Fruit fly (Drosophila melanogaster) whole organism, embryonic: Measurements from ENCODE around the gene sing.

Experiments used
- ATbp ChIP-seq: fragments of 200-800 bp; sonication (Bioruptor generic); optimal IDR thresholded peaks from 2 replicates; lab custom pipeline; 2017; ENCODE audit warnings: missing biosample characterization, mild to moderate bottlenecking, missing genetic modification characterization, missing genetic modification reagents
- CG10366 ChIP-seq: fragments of 200-800 bp; sonication (Bioruptor generic); IDR thresholded peaks from 2 replicates; pipeline ENCODE4 v1.3.6; 2022; ENCODE audit warnings: missing biosample characterization, missing genetic modification characterization
- CG11504 ChIP-seq: fragments of 200-800 bp; sonication (Bioruptor generic); optimal IDR thresholded peaks from 3 replicates; lab custom pipeline; 2019; ENCODE audit warnings: missing biosample characterization, mild to moderate bottlenecking, missing genetic modification characterization, moderate library complexity
- CG12659 ChIP-seq: fragments of 200-800 bp; sonication (Bioruptor generic); optimal IDR thresholded peaks from 3 replicates; lab custom pipeline; 2017; ENCODE audit warnings: mild to moderate bottlenecking, missing biosample characterization, missing genetic modification reagents, missing genetic modification characterization
- CG14050 ChIP-seq: fragments of 200-800 bp; sonication (Bioruptor generic); IDR thresholded peaks from 3 replicates; pipeline ENCODE4 v1.3.6; 2022; ENCODE audit warnings: missing biosample characterization, missing genetic modification characterization
- CG15514 ChIP-seq: fragments of 200-800 bp; sonication (Bioruptor generic); optimal IDR thresholded peaks from 3 replicates; lab custom pipeline; 2017; ENCODE audit warnings: missing biosample characterization, missing genetic modification characterization, mild to moderate bottlenecking, moderate library complexity, missing genetic modification reagents
- CG17612 ChIP-seq: fragments of 200-800 bp; sonication (Bioruptor generic); IDR thresholded peaks from 2 replicates; pipeline ENCODE4 v1.3.6; 2022; ENCODE audit warnings: missing biosample characterization, missing genetic modification characterization
- CG17829 ChIP-seq: fragments of 200-800 bp; optimal IDR thresholded peaks from 2 replicates; lab custom pipeline; 2019; ENCODE audit warnings: missing biosample characterization, mild to moderate bottlenecking, missing genetic modification characterization, moderate library complexity
- CG18262 ChIP-seq: fragments of 200-800 bp; optimal IDR thresholded peaks from 3 replicates; lab custom pipeline; 2019; ENCODE audit warnings: missing biosample characterization, mild to moderate bottlenecking, missing genetic modification characterization, moderate library complexity
- CG18764 ChIP-seq: fragments of 200-800 bp; sonication (Bioruptor generic); optimal IDR thresholded peaks from 3 replicates; lab custom pipeline; 2016; ENCODE audit warnings: missing biosample characterization, missing genetic modification characterization
- CG31388 ChIP-seq: fragments of 200-800 bp; sonication (Bioruptor generic); optimal IDR thresholded peaks from 2 replicates; lab custom pipeline; 2016; ENCODE audit warnings: missing biosample characterization, missing genetic modification characterization
- CG32532 ChIP-seq: fragments of 200-800 bp; sonication (Bioruptor generic); IDR thresholded peaks from 2 replicates; pipeline ENCODE4 v1.3.6; 2022; ENCODE audit warnings: missing biosample characterization, missing genetic modification characterization
- CG32772 ChIP-seq: fragments of 200-800 bp; sonication (Bioruptor generic); IDR thresholded peaks from 2 replicates; pipeline ENCODE4 v1.3.6; 2022; ENCODE audit warnings: missing biosample characterization, missing genetic modification characterization
- CG33557 ChIP-seq: fragments of 200-800 bp; sonication (Bioruptor generic); optimal IDR thresholded peaks from 2 replicates; lab custom pipeline; 2019; ENCODE audit warnings: missing biosample characterization, mild to moderate bottlenecking, missing genetic modification characterization, moderate library complexity
- CG3407 ChIP-seq: fragments of 200-800 bp; sonication (Bioruptor generic); optimal IDR thresholded peaks from 2 replicates; lab custom pipeline; 2018; ENCODE audit warnings: missing biosample characterization, mild to moderate bottlenecking, missing genetic modification characterization
- CG4328 ChIP-seq: fragments of 200-800 bp; sonication (Bioruptor generic); optimal IDR thresholded peaks from 3 replicates; lab custom pipeline; 2017; ENCODE audit warnings: missing biosample characterization, missing genetic modification reagents, missing genetic modification characterization
- CG4617 ChIP-seq: fragments of 200-800 bp; sonication (Bioruptor generic); optimal IDR thresholded peaks from 3 replicates; lab custom pipeline; 2016; ENCODE audit warnings: missing biosample characterization, missing genetic modification characterization, borderline replicate concordance
- CG5180 ChIP-seq: fragments of 200-800 bp; sonication (Bioruptor generic); optimal IDR thresholded peaks from 3 replicates; lab custom pipeline; 2017; ENCODE audit warnings: missing biosample characterization, missing genetic modification characterization, mild to moderate bottlenecking, moderate library complexity, missing genetic modification reagents
- CG5953 ChIP-seq: fragments of 200-800 bp; sonication (Bioruptor generic); IDR thresholded peaks from 2 replicates; pipeline ENCODE4 v1.3.6; 2022; ENCODE audit warnings: missing biosample characterization, missing genetic modification characterization
- CG7556 ChIP-seq: fragments of 200-800 bp; sonication (Bioruptor generic); optimal IDR thresholded peaks from 2 replicates; lab custom pipeline; 2017; ENCODE audit warnings: missing biosample characterization, mild to moderate bottlenecking, missing genetic modification characterization
- CrebB ChIP-seq: fragments of 200-800 bp; sonication (Bioruptor generic); optimal IDR thresholded peaks from 3 replicates; lab custom pipeline; 2018; ENCODE audit warnings: missing biosample characterization, mild to moderate bottlenecking, missing genetic modification characterization
- Dp ChIP-seq: fragments of 200-800 bp; sonication (Bioruptor generic); optimal IDR thresholded peaks from 2 replicates; lab custom pipeline; 2018; ENCODE audit warnings: missing biosample characterization, mild to moderate bottlenecking, missing genetic modification characterization, moderate library complexity
- Elba2 ChIP-seq: fragments of 200-800 bp; sonication (Bioruptor generic); optimal IDR thresholded peaks from 3 replicates; lab custom pipeline; 2016; ENCODE audit warnings: missing biosample characterization, missing genetic modification characterization
- HLH4C ChIP-seq: fragments of 200-800 bp; sonication (Bioruptor generic); IDR thresholded peaks from 3 replicates; pipeline ENCODE4 v1.3.6; 2022; ENCODE audit warnings: missing biosample characterization, missing genetic modification characterization; ENCODE audit not compliant: partially characterized antibody
- HmgD ChIP-seq: fragments of 200-800 bp; sonication (Bioruptor generic); optimal IDR thresholded peaks from 3 replicates; lab custom pipeline; 2016; ENCODE audit warnings: missing biosample characterization, missing genetic modification characterization
- Hmx ChIP-seq: fragments of 200-800 bp; sonication (Bioruptor generic); optimal IDR thresholded peaks from 2 replicates; lab custom pipeline; 2016; ENCODE audit warnings: missing biosample characterization, missing genetic modification characterization
- Hr51 ChIP-seq, 2 experiments: fragments of 200-800 bp; sonication (Bioruptor generic); optimal IDR thresholded peaks; 2 replicates in 1 of 2; 3 replicates in 1 of 2; lab custom pipeline; 2016 to 2018; ENCODE audit warnings: missing biosample characterization in 2 of 2, missing genetic modification characterization in 2 of 2, mild to moderate bottlenecking in 1 of 2, moderate library complexity in 1 of 2
- Kr ChIP-seq: fragments of 200-800 bp; sonication (Bioruptor generic); optimal IDR thresholded peaks from 2 replicates; lab custom pipeline; 2017; ENCODE audit warnings: missing biosample characterization, mild to moderate bottlenecking, missing genetic modification characterization
- Meics ChIP-seq: fragments of 200-800 bp; sonication (Bioruptor generic); optimal IDR thresholded peaks from 2 replicates; lab custom pipeline; 2017; ENCODE audit warnings: missing biosample characterization, mild to moderate bottlenecking, missing genetic modification characterization
- Oaz ChIP-seq: fragments of 200-800 bp; sonication (Bioruptor generic); IDR thresholded peaks from 2 replicates; pipeline ENCODE4 v1.3.6; 2022; ENCODE audit warnings: missing biosample characterization, missing genetic modification characterization
- Optix ChIP-seq: fragments of 200-800 bp; sonication (Bioruptor generic); IDR thresholded peaks from 3 replicates; pipeline ENCODE4 v1.3.6; 2022; ENCODE audit warnings: missing biosample characterization, missing genetic modification characterization
- Poxn ChIP-seq: fragments of 200-800 bp; sonication (Bioruptor generic); IDR thresholded peaks from 2 replicates; pipeline ENCODE4 v1.3.6; 2022; ENCODE audit warnings: missing biosample characterization, missing genetic modification characterization
- Sox102F ChIP-seq: fragments of 200-800 bp; sonication (Bioruptor generic); optimal IDR thresholded peaks from 2 replicates; lab custom pipeline; 2018; ENCODE audit warnings: missing biosample characterization, mild to moderate bottlenecking, missing genetic modification characterization, moderate library complexity
- abd-A ChIP-seq: fragments of 200-800 bp; sonication (Bioruptor generic); optimal IDR thresholded peaks from 3 replicates; lab custom pipeline; 2019; ENCODE audit warnings: missing biosample characterization, mild to moderate bottlenecking, missing genetic modification characterization, moderate library complexity
- ara ChIP-seq: fragments of 200-800 bp; sonication (Bioruptor generic); IDR thresholded peaks from 2 replicates; pipeline ENCODE4 v1.3.6; 2022; ENCODE audit warnings: missing biosample characterization, missing genetic modification characterization
- ash1 ChIP-seq: fragments of 200-800 bp; sonication (Bioruptor generic); optimal IDR thresholded peaks from 2 replicates; lab custom pipeline; 2018; ENCODE audit warnings: missing biosample characterization, mild to moderate bottlenecking, missing genetic modification characterization
- bowl ChIP-seq: fragments of 200-800 bp; sonication (Bioruptor generic); IDR thresholded peaks from 2 replicates; pipeline ENCODE4 v1.3.6; 2022; ENCODE audit warnings: missing biosample characterization, missing genetic modification characterization
- chif ChIP-seq, 2 experiments: fragments of 200-800 bp; sonication (Bioruptor generic); optimal IDR thresholded peaks; 3 replicates each; lab custom pipeline; 2016; ENCODE audit warnings: missing biosample characterization in 2 of 2, missing genetic modification characterization in 2 of 2
- chn ChIP-seq: fragments of 200-800 bp; sonication (Bioruptor generic); optimal IDR thresholded peaks from 2 replicates; lab custom pipeline; 2016; ENCODE audit warnings: missing biosample characterization, missing genetic modification characterization
- ftz-f1 ChIP-seq: fragments of 200-800 bp; sonication (Bioruptor generic); optimal IDR thresholded peaks from 2 replicates; lab custom pipeline; 2016; ENCODE audit warnings: missing biosample characterization, missing genetic modification characterization
- kah ChIP-seq: fragments of 200-800 bp; sonication (Bioruptor generic); optimal IDR thresholded peaks from 2 replicates; lab custom pipeline; 2018; ENCODE audit warnings: missing biosample characterization, mild to moderate bottlenecking, missing genetic modification characterization
- knrl ChIP-seq: fragments of 200-800 bp; sonication (Bioruptor generic); IDR thresholded peaks from 3 replicates; pipeline ENCODE4 v1.3.6; 2022; ENCODE audit warnings: missing biosample characterization, missing genetic modification characterization; ENCODE audit not compliant: partially characterized antibody
- maf-S ChIP-seq: fragments of 200-800 bp; sonication (Bioruptor generic); optimal IDR thresholded peaks from 2 replicates; lab custom pipeline; 2016; ENCODE audit warnings: missing biosample characterization, missing genetic modification characterization
- psq ChIP-seq: fragments of 200-800 bp; sonication (Bioruptor generic); optimal IDR thresholded peaks from 2 replicates; lab custom pipeline; 2017; ENCODE audit warnings: missing biosample characterization, missing genetic modification characterization
- schlank ChIP-seq: fragments of 200-800 bp; sonication (Bioruptor generic); optimal IDR thresholded peaks from 2 replicates; lab custom pipeline; 2018; ENCODE audit warnings: missing biosample characterization, mild to moderate bottlenecking, missing genetic modification characterization
- sim ChIP-seq: fragments of 200-800 bp; sonication (Bioruptor generic); IDR thresholded peaks from 2 replicates; pipeline ENCODE4 v1.3.6; 2022; ENCODE audit warnings: missing biosample characterization, missing genetic modification characterization
- slbo ChIP-seq: fragments of 200-800 bp; sonication (Bioruptor generic); IDR thresholded peaks from 2 replicates; pipeline ENCODE4 v1.3.6; 2022; ENCODE audit warnings: missing biosample characterization, missing genetic modification characterization
- stwl ChIP-seq: fragments of 200-800 bp; sonication (Bioruptor generic); optimal IDR thresholded peaks from 3 replicates; lab custom pipeline; 2018; ENCODE audit warnings: missing biosample characterization, mild to moderate bottlenecking, missing genetic modification characterization, moderate library complexity
- zen2 ChIP-seq: fragments of 200-800 bp; sonication (Bioruptor generic); IDR thresholded peaks from 3 replicates; pipeline ENCODE4 v1.3.6; 2022; ENCODE audit warnings: missing biosample characterization, missing genetic modification characterization; ENCODE audit not compliant: partially characterized antibody

Gene sing

dm6 chrX:16696614-16697519 is 17.8 kb downstream of the sing start (continued):
- TF ChIP-seq CG17829 (tag; lab: Kevin White, UChicago) (no peak), bowl (GFP tag; lab: Robert Waterston, UW) (no peak), CG11504 (tag; lab: Kevin White, UChicago) (peak; percentile 55), ftz-f1 (peak; percentile 52), maf-S (GFP tag; lab: Kevin White, UChicago) (no peak), CG15514 (GFP tag; lab: Kevin White, UChicago) (no peak), CG18262 (peak; percentile 37), Meics (GFP tag; lab: Kevin White, UChicago) (peak; percentile 40), HLH4C (GFP tag; lab: Robert Waterston, UW) (no peak), CG12659 (GFP tag; lab: Kevin White, UChicago) (no peak), CG3407 (no peak), CrebB (tag; lab: Kevin White, UChicago) (no peak), kah (GFP tag; lab: Kevin White, UChicago) (no peak), CG18764 (no peak), Sox102F (GFP tag; lab: Kevin White, UChicago) (peak; percentile 18), Kr (GFP tag; lab: Kevin White, UChicago) (no peak), chn (GFP tag; lab: Kevin White, UChicago) (no peak), Poxn (GFP tag; lab: Robert Waterston, UW) (no peak), Elba2 (no peak), schlank (tag; lab: Kevin White, UChicago) (no peak), CG33557 (no peak), CG7556 (GFP tag; lab: Kevin White, UChicago) (peak; percentile 50), Hr51 (GFP tag; optimal IDR thresholded peaks at IDR 0.05; lab: Kevin White, UChicago) (peak in 1 of 2 experiments; percentile 32), CG10366 (GFP tag; lab: Robert Waterston, UW) (no peak), CG4617 (GFP tag; lab: Kevin White, UChicago) (no peak), chif (GFP tag; optimal IDR thresholded peaks at IDR 0.05; lab: Kevin White, UChicago) (no peak), CG32772 (GFP tag; lab: Robert Waterston, UW) (no peak), ash1 (GFP tag; lab: Kevin White, UChicago) (no peak), Hmx (GFP tag; lab: Kevin White, UChicago) (no peak), CG32532 (no peak), slbo (no peak), CG17612 (GFP tag; lab: Robert Waterston, UW) (no peak), CG31388 (GFP tag; lab: Kevin White, UChicago) (no peak), psq (no peak), Oaz (no peak), ATbp (GFP tag; lab: Kevin White, UChicago) (no peak), CG5180 (GFP tag; lab: Kevin White, UChicago) (no peak), sim (GFP tag; lab: Robert Waterston, UW) (no peak), CG4328 (GFP tag; lab: Kevin White, UChicago) (no peak), HmgD (no peak), ara (GFP tag; lab: Robert Waterston, UW) (no peak), Dp (no peak), knrl (GFP tag; lab: Robert Waterston, UW) (no peak), stwl (tag; lab: Kevin White, UChicago) (no peak), CG14050 (GFP tag; lab: Robert Waterston, UW) (no peak), abd-A (tag; lab: Kevin White, UChicago) (no peak), CG5953 (GFP tag; lab: Robert Waterston, UW) (no peak), Optix (GFP tag; lab: Robert Waterston, UW) (no peak), zen2 (GFP tag; lab: Robert Waterston, UW) (no peak)
